Worm (Caenorhabditis elegans) whole organism, L4/young adult: ENCODE results near the gene C03C10.2.

Experiments
- dao-5 ChIP-seq: sonication (generic microtip); optimal IDR thresholded peaks from 2 replicates; lab custom pipeline; 2016; ENCODE audit warnings: missing genotype, missing genetic modification characterization, moderate library complexity, missing compliant biosample characterization
- him-1 ChIP-seq: sonication (generic microtip); optimal IDR thresholded peaks from 2 replicates; lab custom pipeline; 2016; ENCODE audit warnings: missing genotype, missing genetic modification reagents, missing genetic modification characterization, missing compliant biosample characterization

ce11 chrIII:4113594-4113993 lies 22.7 kb downstream of the C03C10.2 start:
- TF ChIP-seq him-1 (tag; lab: Kevin White, UChicago) (no peak), dao-5 (tag; lab: Kevin White, UChicago) (no peak)
